Worm (Caenorhabditis elegans) whole organism, young adult: ENCODE measurements around the gene C31C9.6.

Experiments
- B0019.2 ChIP-seq: fragments of 200-800 bp; sonication (Bioruptor generic); conservative IDR thresholded peaks from 2 replicates; pipeline ENCODE4 v1.3.6; 2022; ENCODE audit warnings: missing genetic modification reagents, missing genetic modification characterization, missing compliant biosample characterization
- B0035.1 ChIP-seq: sonication (generic microtip); optimal IDR thresholded peaks from 2 replicates; lab custom pipeline; 2016; ENCODE audit warnings: missing genetic modification characterization, mild to moderate bottlenecking, missing compliant biosample characterization, missing genotype, missing genetic modification reagents
- B0336.3 ChIP-seq: fragments of 200-800 bp; sonication (Bioruptor generic); IDR thresholded peaks from 2 replicates; pipeline ENCODE4 v1.3.6; 2022; ENCODE audit warnings: missing genetic modification characterization, missing compliant biosample characterization
- F33H1.4 ChIP-seq: fragments of 200-800 bp; sonication (Bioruptor generic); IDR thresholded peaks from 2 replicates; pipeline ENCODE4 v1.3.6; 2022; ENCODE audit warnings: missing genetic modification reagents, missing genetic modification characterization, missing compliant biosample characterization
- F37B4.10 ChIP-seq: fragments of 200-800 bp; sonication (Bioruptor generic); IDR thresholded peaks from 2 replicates; pipeline ENCODE4 v1.3.6; 2022; ENCODE audit warnings: missing genetic modification characterization, missing compliant biosample characterization
- F57C9.4 ChIP-seq: sonication (generic microtip); optimal IDR thresholded peaks from 2 replicates; lab custom pipeline; 2017; ENCODE audit warnings: mild to moderate bottlenecking, missing genetic modification characterization, missing compliant biosample characterization
- K11D2.4 ChIP-seq: fragments of 200-800 bp; sonication (Bioruptor generic); IDR thresholded peaks from 2 replicates; pipeline ENCODE4 v1.3.6; 2022; ENCODE audit warnings: missing genetic modification reagents, missing genetic modification characterization, missing compliant biosample characterization
- K12H6.12 ChIP-seq: fragments of 200-800 bp; sonication (Bioruptor generic); optimal IDR thresholded peaks from 2 replicates; lab custom pipeline; 2018; ENCODE audit warnings: mild to moderate bottlenecking, missing genetic modification characterization, missing compliant biosample characterization
- atf-7 ChIP-seq: sonication (generic microtip); optimal IDR thresholded peaks from 2 replicates; lab custom pipeline; 2017; ENCODE audit warnings: mild to moderate bottlenecking, missing genetic modification characterization, missing compliant biosample characterization
- attf-6 ChIP-seq: fragments of 200-800 bp; sonication (Bioruptor generic); IDR thresholded peaks from 2 replicates; pipeline ENCODE4 v1.3.6; 2022; ENCODE audit warnings: missing genetic modification reagents, missing genetic modification characterization, missing compliant biosample characterization
- bed-1 ChIP-seq: fragments of 200-800 bp; sonication (Bioruptor generic); IDR thresholded peaks from 2 replicates; pipeline ENCODE4 v1.3.6; 2022; ENCODE audit warnings: missing genetic modification reagents, missing genetic modification characterization, missing compliant biosample characterization
- ccch-3 ChIP-seq: fragments of 200-800 bp; sonication (Bioruptor generic); optimal IDR thresholded peaks from 2 replicates; lab custom pipeline; 2018; ENCODE audit warnings: mild to moderate bottlenecking, missing genetic modification characterization, missing compliant biosample characterization
- cebp-2 ChIP-seq: fragments of 200-800 bp; sonication (Bioruptor generic); IDR thresholded peaks from 2 replicates; pipeline ENCODE4 v1.3.6; 2022; ENCODE audit warnings: missing genetic modification characterization, missing compliant biosample characterization
- egl-44 ChIP-seq: fragments of 200-800 bp; sonication (Bioruptor generic); IDR thresholded peaks from 2 replicates; pipeline ENCODE4 v1.3.6; 2022; ENCODE audit warnings: missing genetic modification reagents, missing genetic modification characterization, missing compliant biosample characterization
- ets-4 ChIP-seq: fragments of 200-800 bp; sonication (Bioruptor generic); optimal IDR thresholded peaks from 2 replicates; lab custom pipeline; 2018; ENCODE audit warnings: mild to moderate bottlenecking, missing genetic modification characterization, missing compliant biosample characterization
- hmg-20 ChIP-seq: fragments of 200-800 bp; sonication (Bioruptor generic); IDR thresholded peaks from 2 replicates; pipeline ENCODE4 v1.3.6; 2022; ENCODE audit warnings: missing genetic modification reagents, missing genetic modification characterization, missing compliant biosample characterization
- hsf-1 ChIP-seq: fragments of 200-800 bp; sonication (Bioruptor generic); IDR thresholded peaks from 2 replicates; pipeline ENCODE4 v1.3.6; 2022; ENCODE audit warnings: missing genetic modification reagents, missing genetic modification characterization, missing compliant biosample characterization
- lag-1 ChIP-seq: fragments of 200-800 bp; sonication (Bioruptor generic); IDR thresholded peaks from 2 replicates; pipeline ENCODE4 v1.3.6; 2022; ENCODE audit warnings: missing genetic modification reagents, missing genetic modification characterization, missing compliant biosample characterization
- let-526 ChIP-seq: fragments of 200-800 bp; sonication (Bioruptor generic); IDR thresholded peaks from 2 replicates; pipeline ENCODE4 v1.3.6; 2022; ENCODE audit warnings: missing genetic modification reagents, missing genetic modification characterization, missing compliant biosample characterization
- let-607 ChIP-seq, 2 experiments: fragments of 200-800 bp in 1 of 2; sonication (Bioruptor generic) in 1 of 2; sonication (generic microtip) in 1 of 2; optimal IDR thresholded peaks; 2 replicates each; lab custom pipeline; 2016 to 2018; ENCODE audit warnings: mild to moderate bottlenecking in 2 of 2, missing compliant biosample characterization in 2 of 2, missing genetic modification characterization in 2 of 2, moderate library complexity in 2 of 2, missing genotype in 1 of 2
- lin-54 ChIP-seq: fragments of 200-800 bp; sonication (Bioruptor generic); optimal IDR thresholded peaks from 2 replicates; lab custom pipeline; 2018; ENCODE audit warnings: mild to moderate bottlenecking, missing genetic modification characterization, missing compliant biosample characterization
- lir-1 ChIP-seq: fragments of 200-800 bp; sonication (Bioruptor generic); conservative IDR thresholded peaks from 2 replicates; pipeline ENCODE4 v1.3.6; 2022; ENCODE audit warnings: missing genetic modification reagents, missing genetic modification characterization, missing compliant biosample characterization
- madf-10 ChIP-seq: sonication (generic microtip); optimal IDR thresholded peaks from 2 replicates; lab custom pipeline; 2016; ENCODE audit warnings: mild to moderate bottlenecking, missing genetic modification characterization, missing compliant biosample characterization
- madf-8 ChIP-seq: fragments of 200-800 bp; sonication (Bioruptor generic); conservative IDR thresholded peaks from 2 replicates; pipeline ENCODE4 v1.3.6; 2022; ENCODE audit warnings: missing genetic modification reagents, missing genetic modification characterization, missing compliant biosample characterization
- mcd-1 ChIP-seq: fragments of 200-800 bp; sonication (Bioruptor generic); IDR thresholded peaks from 2 replicates; pipeline ENCODE4 v1.3.6; 2022; ENCODE audit warnings: missing genetic modification reagents, missing genetic modification characterization, missing compliant biosample characterization
- mes-4 ChIP-seq: sonication (generic microtip); optimal IDR thresholded peaks from 2 replicates; lab custom pipeline; 2016; ENCODE audit warnings: missing genotype, missing genetic modification characterization, missing compliant biosample characterization
- nfya-2 ChIP-seq: fragments of 200-800 bp; sonication (Bioruptor generic); IDR thresholded peaks from 2 replicates; pipeline ENCODE4 v1.3.6; 2022; ENCODE audit warnings: missing genetic modification reagents, missing genetic modification characterization, missing compliant biosample characterization
- nfyb-1 ChIP-seq: fragments of 200-800 bp; sonication (Bioruptor generic); IDR thresholded peaks from 2 replicates; pipeline ENCODE4 v1.3.6; 2022; ENCODE audit warnings: missing genetic modification reagents, missing genetic modification characterization, missing compliant biosample characterization
- nhr-179 ChIP-seq: sonication (generic microtip); optimal IDR thresholded peaks from 2 replicates; lab custom pipeline; 2016; ENCODE audit warnings: mild to moderate bottlenecking, missing genetic modification characterization, missing compliant biosample characterization
- nhr-80 ChIP-seq: sonication (generic microtip); optimal IDR thresholded peaks from 2 replicates; lab custom pipeline; 2016; ENCODE audit warnings: missing genetic modification characterization, missing compliant biosample characterization
- nhr-90 ChIP-seq: sonication (generic microtip); optimal IDR thresholded peaks from 2 replicates; lab custom pipeline; 2016; ENCODE audit warnings: missing genotype, mild to moderate bottlenecking, missing genetic modification characterization, missing compliant biosample characterization
- repo-1 ChIP-seq: sonication (generic microtip); optimal IDR thresholded peaks from 2 replicates; lab custom pipeline; 2017; ENCODE audit warnings: mild to moderate bottlenecking, missing genetic modification characterization, missing compliant biosample characterization
- rpc-1 ChIP-seq, 2 experiments: fragments of 150-350 bp in 1 of 2; sonication (generic microtip) in 1 of 2; optimal IDR thresholded peaks; 2 replicates each; lab custom pipeline; 2014 to 2018; ENCODE audit warnings: missing biosample characterization in 1 of 2, missing genetic modification characterization in 1 of 2, missing genetic modification reagents in 1 of 2, missing genotype in 1 of 2
- somi-1 ChIP-seq: fragments of 200-800 bp; sonication (Bioruptor generic); optimal IDR thresholded peaks from 2 replicates; lab custom pipeline; 2018; ENCODE audit warnings: mild to moderate bottlenecking, missing genetic modification characterization, missing compliant biosample characterization
- tbx-9 ChIP-seq: sonication (generic microtip); optimal IDR thresholded peaks from 2 replicates; lab custom pipeline; 2016; ENCODE audit warnings: borderline replicate concordance, missing genetic modification characterization, inconsistent platforms, missing compliant biosample characterization
- xnd-1 ChIP-seq: sonication (generic microtip); optimal IDR thresholded peaks from 2 replicates; lab custom pipeline; 2016; ENCODE audit warnings: missing genotype, missing genetic modification reagents, missing genetic modification characterization, missing compliant biosample characterization
- zfh-2 ChIP-seq: fragments of 200-800 bp; sonication (Bioruptor generic); conservative IDR thresholded peaks from 2 replicates; pipeline ENCODE4 v1.3.6; 2022; ENCODE audit warnings: missing genetic modification reagents, missing genetic modification characterization, missing compliant biosample characterization
- ztf-22 ChIP-seq: fragments of 200-800 bp; sonication (Bioruptor generic); optimal IDR thresholded peaks from 2 replicates; lab custom pipeline; 2018; ENCODE audit warnings: mild to moderate bottlenecking, missing genetic modification characterization, moderate library complexity, missing compliant biosample characterization
- ztf-26 ChIP-seq: sonication (generic microtip); optimal IDR thresholded peaks from 2 replicates; lab custom pipeline; 2017; ENCODE audit warnings: missing genetic modification characterization, missing compliant biosample characterization

The C31C9.6 gene

ce11 chrII:13630690-13631089 lies 31.2 kb downstream of the C31C9.6 start, which contains the start of the genes gst-17 and gst-18:
TSS of gene gst-17 (minus strand) at chrII:13630790.
TSS of gene gst-18 (minus strand) at chrII:13630887.
- TF ChIP-seq B0336.3 = no peak
- TF ChIP-seq lin-54 (GFP tag; lab: Kevin White, UChicago) = no peak
- TF ChIP-seq tbx-9 (tag; lab: Kevin White, UChicago) = no peak
- no peak for TF ChIP-seq ztf-22 (GFP tag; lab: Kevin White, UChicago)
- no peak for TF ChIP-seq mes-4 (tag; lab: Kevin White, UChicago)
- no peak for TF ChIP-seq ccch-3 (GFP tag; lab: Kevin White, UChicago)
- no peak for TF ChIP-seq zfh-2
- TF ChIP-seq egl-44 (GFP tag; lab: Robert Waterston, UW) = no peak
- TF ChIP-seq repo-1 = no peak

ce11 chrII:13627001-13627400 lies 34.9 kb downstream of the C31C9.6 start, which contains the start of gene gst-19:
TSS of gene gst-19 (minus strand) at chrII:13627145.
- TF ChIP-seq xnd-1 (tag; lab: Kevin White, UChicago) = no peak
- no peak for TF ChIP-seq hmg-20
- TF ChIP-seq nfya-2 (GFP tag; lab: Robert Waterston, UW) = no peak
- no peak for TF ChIP-seq cebp-2 (GFP tag; lab: Robert Waterston, UW)
- no peak for TF ChIP-seq F57C9.4 (tag; lab: Kevin White, UChicago)
- no peak for TF ChIP-seq atf-7 (tag; lab: Kevin White, UChicago)
- no peak for TF ChIP-seq ztf-26 (tag; lab: Kevin White, UChicago)
- TF ChIP-seq lir-1 (GFP tag; lab: Robert Waterston, UW) = no peak
- no peak for TF ChIP-seq nhr-80
- TF ChIP-seq hsf-1 (GFP tag; lab: Robert Waterston, UW) = no peak
- no peak for TF ChIP-seq lag-1
- no peak for TF ChIP-seq nfyb-1 (GFP tag; lab: Robert Waterston, UW)
- TF ChIP-seq madf-8 (GFP tag; lab: Robert Waterston, UW) = no peak
- TF ChIP-seq zfh-2 = no peak
- TF ChIP-seq F37B4.10 (GFP tag; lab: Robert Waterston, UW) = no peak
- TF ChIP-seq F33H1.4 = no peak
- TF ChIP-seq attf-6 = no peak
- no peak for TF ChIP-seq madf-10 (tag; lab: Kevin White, UChicago)
- no peak for TF ChIP-seq rpc-1 (optimal IDR thresholded peaks at IDR 0.05; lab: Kevin White, UChicago)
- TF ChIP-seq rpc-1 (tag; optimal IDR thresholded peaks at IDR 0.05; lab: Kevin White, UChicago) = no peak
- no peak for TF ChIP-seq let-607 (tag; optimal IDR thresholded peaks at IDR 0.05; lab: Kevin White, UChicago)

- no peak for TF ChIP-seq let-526 (GFP tag; lab: Robert Waterston, UW)
- TF ChIP-seq nhr-90 (tag; lab: Kevin White, UChicago) = no peak
- TF ChIP-seq K11D2.4 (GFP tag; lab: Robert Waterston, UW) = no peak
- TF ChIP-seq somi-1 (GFP tag; lab: Kevin White, UChicago) = no peak
- TF ChIP-seq B0035.1 = no peak
- no peak for TF ChIP-seq repo-1
- TF ChIP-seq nhr-179 = no peak
- no peak for TF ChIP-seq K12H6.12 (tag; lab: Kevin White, UChicago)
- TF ChIP-seq ets-4 = no peak
- no peak for TF ChIP-seq bed-1 (GFP tag; lab: Robert Waterston, UW)
- TF ChIP-seq B0019.2 (GFP tag; lab: Robert Waterston, UW) = no peak
- TF ChIP-seq mcd-1 (GFP tag; lab: Robert Waterston, UW) = no peak
Observed at ce11 chrII:13624330-13624729, 37.6 kb downstream of the C31C9.6 start, which contains the start of gene gst-16. TSS of gene gst-16 (minus strand) at chrII:13624440.
